Fruit fly (Drosophila melanogaster): ENCODE data around the gene CG3557.

The CG3557 gene

DNA sequence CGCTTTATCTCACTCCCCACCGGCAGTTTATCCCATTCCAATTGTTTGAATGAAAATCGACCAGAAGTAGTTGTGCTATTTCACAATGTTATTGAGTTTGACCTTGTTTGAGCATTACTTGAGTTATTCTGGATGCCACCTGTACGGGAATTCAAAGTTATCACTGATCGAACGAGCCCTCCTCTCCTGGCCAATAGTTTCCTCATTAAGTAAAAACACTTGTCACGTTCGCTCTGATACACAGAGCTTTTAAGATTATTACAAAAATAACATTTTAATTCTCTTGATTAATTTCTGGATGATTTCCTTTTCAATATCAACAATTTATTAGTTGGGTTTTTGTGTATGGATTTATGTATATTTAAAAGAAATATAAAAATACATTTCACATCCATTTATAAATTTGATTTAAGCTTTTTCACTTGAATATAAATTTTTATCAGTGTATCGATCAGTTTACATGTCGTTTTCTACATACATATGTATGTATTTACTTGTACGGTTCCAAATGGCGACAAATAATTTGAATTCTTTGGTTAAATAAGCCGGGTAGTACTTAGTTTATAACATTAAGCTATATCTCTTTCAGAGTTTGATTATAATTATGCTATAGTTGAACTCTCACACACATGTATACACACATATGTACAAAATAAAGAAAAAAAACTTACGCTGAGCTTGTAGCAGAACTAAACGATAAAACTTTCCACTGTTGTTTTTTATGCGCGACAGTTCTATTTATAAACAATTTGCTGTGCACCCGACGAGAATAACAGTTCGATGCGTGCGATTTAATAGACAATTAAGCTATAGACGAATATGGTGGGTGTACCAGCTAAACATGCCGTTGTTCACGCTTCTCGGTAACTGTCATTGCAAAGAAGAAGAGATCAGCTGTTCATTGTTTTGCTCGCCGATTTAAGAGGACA, 11.5 kb downstream of the CG3557 start, which contains the start of the genes CG3609 and CG15390 (continued):
- TF ChIP-seq CG6276 (GFP tag; optimal IDR thresholded peaks at IDR 0.05) (peak; percentile 81), CG8319 (GFP tag; optimal IDR thresholded peaks at IDR 0.05) (peak; percentile 43), CG1621 (tag; optimal IDR thresholded peaks at IDR 0.05) (peak; percentile 79), net (GFP tag; optimal IDR thresholded peaks at IDR 0.05) (peak; percentile 83), Hr4 (GFP tag; optimal IDR thresholded peaks at IDR 0.05) (peak; percentile 85), fd85E (GFP tag; optimal IDR thresholded peaks at IDR 0.05) (no peak), CG6792 (GFP tag; optimal IDR thresholded peaks at IDR 0.05) (peak; percentile 65), Sox14 (GFP tag; optimal IDR thresholded peaks at IDR 0.05) (peak; percentile 91), dac (GFP tag; optimal IDR thresholded peaks at IDR 0.05) (peak; percentile 56), Hr39 (GFP tag; optimal IDR thresholded peaks at IDR 0.05) (peak; percentile 83), fd59A (GFP tag; optimal IDR thresholded peaks at IDR 0.05) (peak; percentile 55), vri (GFP tag; optimal IDR thresholded peaks at IDR 0.05) (peak; percentile 89), CG31627 (GFP tag; optimal IDR thresholded peaks at IDR 0.05) (peak; percentile 83), CG8119 (GFP tag; IDR thresholded peaks at IDR 0.05) (peak; percentile 75), Blimp-1 (GFP tag; optimal IDR thresholded peaks at IDR 0.05) (peak; percentile 24), Ets96B (tag; optimal IDR thresholded peaks at IDR 0.05) (peak; percentile 56), CG11762 (GFP tag; optimal IDR thresholded peaks at IDR 0.05; ENCODE audit: insufficient read depth) (no peak), CG16779 (tag; optimal IDR thresholded peaks at IDR 0.05) (peak; percentile 80), CG9139 (GFP tag; optimal IDR thresholded peaks at IDR 0.05) (peak; percentile 76), CG10669 (GFP tag; optimal IDR thresholded peaks at IDR 0.05) (peak; percentile 66), lz (GFP tag; optimal IDR thresholded peaks at IDR 0.05) (peak; percentile 85)

DNA sequence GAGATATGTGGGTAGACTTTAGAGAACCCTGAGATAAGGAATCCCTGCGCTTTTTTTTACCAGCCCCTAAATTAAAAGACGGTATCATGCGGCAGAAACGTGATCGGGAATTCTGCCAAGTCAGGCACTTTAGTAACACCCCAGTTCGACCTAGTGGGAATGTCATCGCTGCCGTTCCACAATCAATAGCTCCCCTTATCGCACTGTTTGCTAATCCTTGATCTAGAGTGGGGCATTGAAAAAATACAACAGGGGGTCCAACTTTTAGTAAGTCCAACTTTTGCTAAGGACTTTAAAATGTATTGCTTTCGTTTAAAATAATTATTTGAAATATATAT, 13.5 kb downstream of the CG3557 start:
- TF ChIP-seq CG6163 (GFP tag; IDR thresholded peaks at IDR 0.05): no peak
- TF ChIP-seq vri (GFP tag; optimal IDR thresholded peaks at IDR 0.05): peak; percentile 29

DNA sequence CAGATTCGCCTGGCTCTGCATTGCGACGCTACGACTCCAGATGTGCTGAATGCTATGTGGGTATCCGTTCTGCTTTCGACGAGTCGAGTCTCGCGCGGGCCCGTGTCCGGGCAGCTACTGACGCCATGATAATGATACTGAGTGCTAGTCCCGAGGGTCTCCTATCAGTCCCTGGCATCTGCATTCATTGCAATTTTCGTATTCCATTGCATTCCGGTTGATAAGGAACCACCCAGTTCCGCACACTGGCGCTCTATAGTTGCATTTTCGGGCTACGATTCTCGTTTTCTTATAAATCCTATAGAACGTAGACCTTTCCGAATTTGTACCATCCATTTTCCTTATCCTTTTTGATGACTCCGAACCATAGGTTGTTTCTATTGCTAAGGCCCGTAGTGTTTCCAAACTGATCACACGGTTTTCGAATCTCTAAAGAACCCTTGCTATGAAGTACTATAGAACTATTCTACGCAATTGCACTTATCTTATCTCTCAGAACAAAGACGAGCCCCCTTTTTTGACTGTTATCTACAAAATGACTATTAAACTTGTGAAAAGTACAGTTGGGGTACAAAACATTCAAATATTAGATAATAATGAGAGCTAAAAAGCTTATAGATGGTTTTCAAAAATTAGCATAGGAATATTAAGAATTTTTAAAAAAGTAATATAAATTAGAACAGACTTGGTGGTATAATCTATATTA, 14.0 kb downstream of the CG3557 start, which contains the start of gene CG3597:
Gene CG3597, minus strand, starts transcription at position 119 of the 706 bp plus-strand sequence.
- TF ChIP-seq CG8632 (GFP tag; optimal IDR thresholded peaks at IDR 0.05) (no peak), CG3032 (tag; optimal IDR thresholded peaks at IDR 0.05) (no peak), svp (GFP tag) (peak; percentile 73), Sox14 (GFP tag; optimal IDR thresholded peaks at IDR 0.05) (no peak)

DNA sequence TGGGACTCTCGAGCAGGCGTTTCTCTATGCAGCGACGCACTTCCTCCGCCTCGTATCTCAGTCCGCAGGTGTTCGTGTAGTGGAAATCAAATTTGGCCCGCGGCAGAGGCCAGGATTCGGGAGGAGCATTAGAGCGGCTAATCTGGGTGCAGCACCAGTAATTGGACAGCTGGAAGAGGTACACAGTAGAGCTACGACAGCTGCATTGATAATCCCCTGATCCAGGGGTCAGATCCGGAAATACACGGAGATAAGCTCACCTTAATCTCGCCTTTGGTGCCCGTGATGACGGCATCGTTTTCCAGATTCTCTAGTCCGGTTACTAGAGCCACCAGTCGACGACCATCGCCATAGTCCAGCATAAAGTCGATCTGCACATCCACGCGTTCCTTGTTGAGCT, 15.2 kb downstream of the CG3557 start:
- TF ChIP-seq lz (GFP tag; optimal IDR thresholded peaks at IDR 0.05): no peak
- peak; percentile 98 for TF ChIP-seq svp (GFP tag)
- TF ChIP-seq CG1621 (tag; optimal IDR thresholded peaks at IDR 0.05): no peak
- TF ChIP-seq fkh (GFP tag; optimal IDR thresholded peaks at IDR 0.05): no peak
- TF ChIP-seq acj6 (GFP tag; optimal IDR thresholded peaks at IDR 0.05): no peak
- 0 out of 3 replicates have a peak, but pooled peaks have one; percentile 13 for TF ChIP-seq CG6163 (GFP tag; IDR thresholded peaks at IDR 0.05)
- TF ChIP-seq Eip75B (GFP tag; optimal IDR thresholded peaks at IDR 0.05): no peak
- no peak for TF ChIP-seq Eip78C (GFP tag)
- TF ChIP-seq CG6792 (GFP tag; optimal IDR thresholded peaks at IDR 0.05): no peak

DNA sequence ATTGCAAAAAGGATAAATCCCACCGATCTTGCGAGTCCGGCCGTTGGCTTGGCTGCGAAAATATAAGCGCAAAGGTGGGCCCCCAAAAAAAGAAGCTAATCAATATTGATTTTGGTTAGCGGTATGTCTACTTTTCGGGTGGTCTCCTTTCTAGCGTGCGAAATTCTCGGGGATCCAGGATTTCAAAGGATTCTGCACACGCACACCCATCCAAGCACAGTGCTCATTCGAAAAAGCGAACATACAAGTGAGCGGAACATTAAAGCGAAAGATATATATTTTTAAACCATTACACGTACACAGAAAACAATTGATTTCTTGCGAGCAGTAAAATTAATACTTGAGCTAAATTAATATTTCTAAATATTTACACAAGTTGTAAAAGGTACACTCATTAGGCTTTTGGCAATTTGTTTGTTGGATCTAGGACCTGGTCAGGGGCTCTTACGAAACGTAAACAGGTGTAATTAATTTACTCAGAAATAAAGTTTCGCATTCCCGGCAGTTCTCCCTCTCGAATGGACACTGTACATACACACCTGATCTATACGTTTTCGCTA, 19.9 kb downstream of the CG3557 start:
- TF ChIP-seq CG6792 (GFP tag; optimal IDR thresholded peaks at IDR 0.05) (peak; percentile 25), CG6163 (GFP tag; IDR thresholded peaks at IDR 0.05) (no peak), topi (GFP tag; optimal IDR thresholded peaks at IDR 0.05) (peak; percentile 31), svp (GFP tag) (peak; percentile 65), Hr39 (GFP tag; optimal IDR thresholded peaks at IDR 0.05) (peak; percentile 20), fkh (GFP tag; optimal IDR thresholded peaks at IDR 0.05) (no peak), acj6 (GFP tag; optimal IDR thresholded peaks at IDR 0.05) (peak; percentile 45), CG10631 (GFP tag; optimal IDR thresholded peaks at IDR 0.05) (peak; percentile 2), salr (GFP tag; optimal IDR thresholded peaks at IDR 0.05) (peak in 1 of 2 experiments; percentile 35), Eip75B (GFP tag; optimal IDR thresholded peaks at IDR 0.05) (no peak), lz (GFP tag; optimal IDR thresholded peaks at IDR 0.05) (peak; percentile 41), eg (GFP tag; IDR thresholded peaks at IDR 0.05) (peak; percentile 35; the same call in 1 of the 3 replicates), CG31627 (GFP tag; optimal IDR thresholded peaks at IDR 0.05) (peak; percentile 34), Ets96B (tag; optimal IDR thresholded peaks at IDR 0.05) (peak; percentile 41), Met (GFP tag; optimal IDR thresholded peaks at IDR 0.05) (peak; percentile 50), Smox (GFP tag; optimal IDR thresholded peaks at IDR 0.05) (peak; percentile 22), cyc (GFP tag; optimal IDR thresholded peaks at IDR 0.05) (peak; percentile 14), CG15336 (GFP tag; IDR thresholded peaks at IDR 0.05) (peak; percentile 34), OdsH (GFP tag; optimal IDR thresholded peaks at IDR 0.05) (peak; percentile 40), achi (GFP tag; optimal IDR thresholded peaks at IDR 0.05) (peak; percentile 47), CG8632 (GFP tag; optimal IDR thresholded peaks at IDR 0.05) (peak; percentile 54)

Measured in whole organism, prepupa.